Fruit fly (Drosophila melanogaster) whole organism, wandering third instar larva: ENCODE results near the gene Nop56.

Source experiments
- Abd-B ChIP-seq: fragments of >200 bp; optimal IDR thresholded peaks from 2 replicates; lab custom pipeline; 2017; ENCODE audit warnings: missing biosample characterization, missing genetic modification characterization
- CG32264 ChIP-seq: fragments of 200-800 bp; sonication (Bioruptor generic); optimal IDR thresholded peaks from 2 replicates; lab custom pipeline; 2016; ENCODE audit warnings: missing biosample characterization, missing genetic modification characterization
- Dfd ChIP-seq: fragments of >200 bp; optimal IDR thresholded peaks from 2 replicates; lab custom pipeline; 2017; ENCODE audit warnings: missing biosample characterization, missing genetic modification characterization
- Dif ChIP-seq: fragments of 200-275, 200-300 bp; sonication (Bioruptor generic); optimal IDR thresholded peaks from 2 replicates; lab custom pipeline; 2018; ENCODE audit warnings: missing biosample characterization, missing genetic modification characterization; ENCODE audit not compliant: partially characterized antibody
- GATAd ChIP-seq: sonication (Bioruptor generic); optimal IDR thresholded peaks from 2 replicates; lab custom pipeline; 2016; ENCODE audit warnings: missing biosample characterization, missing genetic modification characterization
- HLH106 ChIP-seq: fragments of 200-800 bp; optimal IDR thresholded peaks from 3 replicates; lab custom pipeline; 2019; ENCODE audit warnings: missing biosample characterization, mild to moderate bottlenecking, missing genetic modification characterization, moderate library complexity
- Hnf4 ChIP-seq: fragments of 200-800 bp; sonication (Bioruptor generic); optimal IDR thresholded peaks from 2 replicates; lab custom pipeline; 2016; ENCODE audit warnings: missing biosample characterization, mild to moderate bottlenecking, missing genetic modification characterization
- Hr78 ChIP-seq: fragments of >200 bp; optimal IDR thresholded peaks from 2 replicates; lab custom pipeline; 2017; ENCODE audit warnings: missing biosample characterization, missing genetic modification characterization
- Hr83 ChIP-seq: fragments of 200-300 bp; sonication (Bioruptor generic); optimal IDR thresholded peaks from 2 replicates; lab custom pipeline; 2016; ENCODE audit warnings: missing biosample characterization, mild to moderate bottlenecking, missing genetic modification characterization, moderate library complexity; ENCODE audit not compliant: poor library complexity, severe bottlenecking
- Jra ChIP-seq: sonication (Bioruptor generic); optimal IDR thresholded peaks from 2 replicates; lab custom pipeline; 2016; ENCODE audit warnings: missing biosample characterization, missing genetic modification characterization
- Mio ChIP-seq: sonication (Bioruptor generic); optimal IDR thresholded peaks from 2 replicates; lab custom pipeline; 2016; ENCODE audit warnings: missing biosample characterization, missing genetic modification characterization
- Myc ChIP-seq: fragments of >200 bp; optimal IDR thresholded peaks from 2 replicates; lab custom pipeline; 2017
- OdsH ChIP-seq: fragments of 200-800 bp; sonication (Bioruptor generic); optimal IDR thresholded peaks from 2 replicates; lab custom pipeline; 2016; ENCODE audit warnings: missing biosample characterization, mild to moderate bottlenecking, missing genetic modification characterization
- Rel ChIP-seq, 2 experiments: fragments of 200-800 bp; sonication (Bioruptor generic) in 1 of 2; optimal IDR thresholded peaks; 2 replicates in 1 of 2; 3 replicates in 1 of 2; lab custom pipeline; 2016 to 2019; ENCODE audit warnings: mild to moderate bottlenecking in 2 of 2, missing biosample characterization in 2 of 2, missing genetic modification characterization in 2 of 2, moderate library complexity in 1 of 2
- Sp1 ChIP-seq: fragments of 200-800 bp; sonication (Bioruptor generic); optimal IDR thresholded peaks from 3 replicates; lab custom pipeline; 2019; ENCODE audit warnings: missing biosample characterization, mild to moderate bottlenecking, missing genetic modification characterization, moderate library complexity
- Vsx2 ChIP-seq: fragments of 200-300, 225-300 bp; sonication (Bioruptor generic); optimal IDR thresholded peaks from 2 replicates; lab custom pipeline; 2018; ENCODE audit warnings: missing biosample characterization, missing genetic modification characterization; ENCODE audit not compliant: partially characterized antibody
- br ChIP-seq: fragments of 200-800 bp; sonication (Bioruptor generic); optimal IDR thresholded peaks from 2 replicates; lab custom pipeline; 2016; ENCODE audit warnings: missing biosample characterization, missing genetic modification characterization
- brk ChIP-seq: fragments of 200-800 bp; sonication (Bioruptor generic); optimal IDR thresholded peaks from 2 replicates; lab custom pipeline; 2016; ENCODE audit warnings: missing biosample characterization, mild to moderate bottlenecking, missing genetic modification characterization
- dl ChIP-seq, 2 experiments: fragments of 175-275, 200-275 bp in 1 of 2; fragments of 200-275 bp in 1 of 2; sonication (Bioruptor generic); optimal IDR thresholded peaks; lab custom pipeline; 2018; ENCODE audit warnings: mild to moderate bottlenecking in 2 of 2, missing biosample characterization in 2 of 2, missing genetic modification characterization in 2 of 2, moderate library complexity in 2 of 2; ENCODE audit not compliant: partially characterized antibody in 2 of 2, insufficient read depth in 1 of 2
- dmrt93B ChIP-seq: fragments of 200-800 bp; sonication (Bioruptor generic); optimal IDR thresholded peaks from 2 replicates; lab custom pipeline; 2018; ENCODE audit warnings: missing biosample characterization, mild to moderate bottlenecking, missing genetic modification characterization
- dsf ChIP-seq: sonication (Bioruptor generic); optimal IDR thresholded peaks from 2 replicates; lab custom pipeline; 2016; ENCODE audit warnings: missing biosample characterization, missing genetic modification characterization, borderline replicate concordance
- ey ChIP-seq: fragments of 200-800 bp; sonication (Bioruptor generic); optimal IDR thresholded peaks from 2 replicates; lab custom pipeline; 2016; ENCODE audit warnings: missing biosample characterization, missing genetic modification characterization
- foxo ChIP-seq, 2 experiments: fragments of 200-800 bp; sonication (Bioruptor generic); optimal IDR thresholded peaks; 2 replicates in 1 of 2; 3 replicates in 1 of 2; lab custom pipeline; 2016 to 2017; ENCODE audit warnings: missing biosample characterization in 2 of 2, missing genetic modification characterization in 2 of 2
- fru ChIP-seq: fragments of 200-800 bp; sonication (Bioruptor generic); optimal IDR thresholded peaks from 3 replicates; lab custom pipeline; 2016; ENCODE audit warnings: missing biosample characterization, mild to moderate bottlenecking, missing genetic modification characterization
- h ChIP-seq: fragments of 200-800 bp; sonication (Bioruptor generic); optimal IDR thresholded peaks from 3 replicates; lab custom pipeline; 2016; ENCODE audit warnings: missing biosample characterization, mild to moderate bottlenecking, missing genetic modification characterization
- pan ChIP-seq: fragments of >200 bp; optimal IDR thresholded peaks from 2 replicates; lab custom pipeline; 2017
- psq ChIP-seq: fragments of 200-800 bp; sonication (Bioruptor generic); optimal IDR thresholded peaks from 3 replicates; lab custom pipeline; 2017; ENCODE audit warnings: missing biosample characterization, mild to moderate bottlenecking, missing genetic modification characterization, moderate library complexity
- rgr ChIP-seq: fragments of 200-800 bp; sonication (Bioruptor generic); optimal IDR thresholded peaks from 3 replicates; lab custom pipeline; 2016; ENCODE audit warnings: missing biosample characterization, mild to moderate bottlenecking, missing genetic modification characterization
- sage ChIP-seq: fragments of 200-800 bp; sonication (Bioruptor generic); optimal IDR thresholded peaks from 2 replicates; lab custom pipeline; 2016; ENCODE audit warnings: missing biosample characterization, mild to moderate bottlenecking, missing genetic modification characterization
- sv ChIP-seq: fragments of 200-800 bp; sonication (Bioruptor generic); optimal IDR thresholded peaks from 3 replicates; lab custom pipeline; 2016; ENCODE audit warnings: missing biosample characterization, missing genetic modification characterization
- tai ChIP-seq: sonication (Bioruptor generic); optimal IDR thresholded peaks from 2 replicates; lab custom pipeline; 2016; ENCODE audit warnings: missing biosample characterization, missing genetic modification characterization
- usp ChIP-seq: fragments of >200 bp; optimal IDR thresholded peaks from 2 replicates; lab custom pipeline; 2017; ENCODE audit warnings: missing biosample characterization, missing genetic modification characterization
- woc ChIP-seq: sonication (Bioruptor generic); optimal IDR thresholded peaks from 2 replicates; lab custom pipeline; 2016; ENCODE audit warnings: missing biosample characterization, mild to moderate bottlenecking, missing genetic modification characterization

The Nop56 gene

dm6 chr3R:22449871-22450424 is 29.1 kb upstream of the Nop56 start:
- TF ChIP-seq Dif (no peak), ey (GFP tag; lab: Kevin White, UChicago) (no peak), Vsx2 (GFP tag; lab: Kevin White, UChicago) (no peak)

- TF ChIP-seq brk (GFP tag; lab: Kevin White, UChicago) (no peak), rgr (GFP tag; lab: Kevin White, UChicago) (peak; percentile 8), ey (GFP tag; lab: Kevin White, UChicago) (no peak), psq (GFP tag; lab: Kevin White, UChicago) (peak; percentile 88), Hr83 (GFP tag; lab: Kevin White, UChicago) (peak; percentile 80), Sp1 (GFP tag; lab: Kevin White, UChicago) (peak; percentile 8), pan (lab: Kevin White, UChicago) (no peak), woc (GFP tag; lab: Kevin White, UChicago) (peak; percentile 46), h (GFP tag; lab: Kevin White, UChicago) (peak; percentile 3), Mio (no peak), dmrt93B (GFP tag; lab: Kevin White, UChicago) (no peak), Dif (peak; percentile 36), Abd-B (GFP tag; lab: Kevin White, UChicago) (no peak), Rel (GFP tag; optimal IDR thresholded peaks at IDR 0.05; lab: Kevin White, UChicago) (no peak), Rel (tag; optimal IDR thresholded peaks at IDR 0.05; lab: Kevin White, UChicago) (peak; percentile 67)
- TF ChIP-seq, all 38 proteins: peak for 8
These were observed 27.0 kb upstream of the Nop56 start, which contains the start of gene CG34376 for dm6 chr3R:22447874-22448254. TSS of gene CG34376 (plus strand) at chr3R:22448099.

- TF ChIP-seq OdsH (GFP tag; lab: Kevin White, UChicago) (peak; percentile 50), Hnf4 (GFP tag; lab: Kevin White, UChicago) (no peak), br (peak; percentile 43), HLH106 (tag; lab: Kevin White, UChicago) (peak; percentile 54), tai (GFP tag; lab: Kevin White, UChicago) (no peak), Vsx2 (GFP tag; lab: Kevin White, UChicago) (peak; percentile 93), ey (GFP tag; lab: Kevin White, UChicago) (peak; percentile 43), h (GFP tag; lab: Kevin White, UChicago) (peak; percentile 76), Rel (GFP tag; optimal IDR thresholded peaks at IDR 0.05; lab: Kevin White, UChicago) (peak; percentile 65), Rel (tag; optimal IDR thresholded peaks at IDR 0.05; lab: Kevin White, UChicago) (peak; percentile 96), fru (GFP tag; lab: Kevin White, UChicago) (peak; percentile 83), Jra (GFP tag; lab: Kevin White, UChicago) (peak; percentile 6), Myc (lab: Kevin White, UChicago) (no peak), Abd-B (GFP tag; lab: Kevin White, UChicago) (no peak), Dif (no peak), Hr83 (GFP tag; lab: Kevin White, UChicago) (peak; percentile 87), rgr (GFP tag; lab: Kevin White, UChicago) (no peak), dsf (GFP tag; lab: Kevin White, UChicago) (no peak), dl (GFP tag; optimal IDR thresholded peaks at IDR 0.05; lab: Kevin White, UChicago; ENCODE audit: insufficient read depth in 1 of 2, partially characterized antibody in 2 of 2) (no peak), foxo (GFP tag; optimal IDR thresholded peaks at IDR 0.05; lab: Kevin White, UChicago) (peak; percentile 9 to 74), CG32264 (GFP tag; lab: Kevin White, UChicago) (peak; percentile 74)
These were observed 26.5 kb upstream of the Nop56 start, which contains the start of gene CG34288 for dm6 chr3R:22447195-22447873. TSS of gene CG34288 (minus strand) at chr3R:22447263.

- TF ChIP-seq Myc (lab: Kevin White, UChicago) (peak; percentile 19), psq (GFP tag; lab: Kevin White, UChicago) (no peak)
These were observed 25.6 kb upstream of the Nop56 start, which contains the start of gene CG12499 for dm6 chr3R:22446493-22446892. TSS of gene CG12499 (minus strand) at chr3R:22446587.

DNA sequence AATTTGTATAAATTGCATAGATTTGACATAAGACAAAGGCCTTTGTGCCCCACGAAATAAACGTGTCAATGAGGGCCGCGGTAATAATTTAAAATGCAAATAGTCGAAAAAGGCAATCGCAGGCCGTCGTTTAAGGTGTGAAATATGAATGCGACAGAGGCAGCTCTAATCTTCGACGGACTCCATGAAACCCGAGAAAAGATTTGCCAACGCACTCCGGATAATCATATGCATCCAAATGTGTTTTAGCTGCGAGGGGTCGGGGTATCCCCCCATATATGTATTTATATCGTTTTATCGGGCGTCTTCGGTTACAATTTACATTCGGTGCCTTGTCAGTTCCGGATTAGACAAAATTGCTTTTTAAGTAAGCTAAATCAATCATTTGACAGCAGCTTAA is 17.4 kb upstream of the Nop56 start:
- TF ChIP-seq GATAd (no peak), woc (GFP tag; lab: Kevin White, UChicago) (no peak), sv (no peak), foxo (GFP tag; optimal IDR thresholded peaks at IDR 0.05; lab: Kevin White, UChicago) (no peak), CG32264 (GFP tag; lab: Kevin White, UChicago) (no peak), Hr78 (GFP tag; lab: Kevin White, UChicago) (no peak), sage (GFP tag; lab: Kevin White, UChicago) (no peak), Mio (no peak), br (no peak), usp (no peak), Myc (lab: Kevin White, UChicago) (no peak), Dfd (GFP tag; lab: Kevin White, UChicago) (no peak), HLH106 (tag; lab: Kevin White, UChicago) (no peak), Jra (GFP tag; lab: Kevin White, UChicago) (no peak), OdsH (GFP tag; lab: Kevin White, UChicago) (no peak), Hr83 (GFP tag; lab: Kevin White, UChicago) (no peak), rgr (GFP tag; lab: Kevin White, UChicago) (no peak), ey (GFP tag; lab: Kevin White, UChicago) (no peak), dmrt93B (GFP tag; lab: Kevin White, UChicago) (no peak)
